Fruit fly (Drosophila melanogaster) whole organism, embryonic: ENCODE results near the gene eIF2Bepsilon.

ENCODE experiments used
- Antp ChIP-seq: fragments of 200-800 bp; sonication (Bioruptor generic); optimal IDR thresholded peaks from 3 replicates; lab custom pipeline; 2016; ENCODE audit warnings: missing biosample characterization, missing genetic modification characterization
- B-H2 ChIP-seq: fragments of 200-800 bp; sonication (Bioruptor generic); optimal IDR thresholded peaks from 2 replicates; lab custom pipeline; 2018; ENCODE audit warnings: missing biosample characterization, mild to moderate bottlenecking, missing genetic modification characterization
- CG1024 ChIP-seq: fragments of 200-800 bp; sonication (Bioruptor generic); IDR thresholded peaks from 2 replicates; pipeline ENCODE4 v1.3.6; 2022; ENCODE audit warnings: missing biosample characterization, missing genetic modification characterization
- CG10543 ChIP-seq: fragments of 200-800 bp; sonication (Bioruptor generic); optimal IDR thresholded peaks from 3 replicates; lab custom pipeline; 2017; ENCODE audit warnings: missing biosample characterization, mild to moderate bottlenecking, missing genetic modification characterization, moderate library complexity
- CG11398 ChIP-seq: fragments of 200-800 bp; sonication (Bioruptor generic); optimal IDR thresholded peaks from 2 replicates; lab custom pipeline; 2016; ENCODE audit warnings: missing biosample characterization, missing genetic modification characterization
- CG11504 ChIP-seq: fragments of 200-800 bp; sonication (Bioruptor generic); optimal IDR thresholded peaks from 3 replicates; lab custom pipeline; 2019; ENCODE audit warnings: missing biosample characterization, mild to moderate bottlenecking, missing genetic modification characterization, moderate library complexity
- CG12659 ChIP-seq: fragments of 200-800 bp; sonication (Bioruptor generic); optimal IDR thresholded peaks from 3 replicates; lab custom pipeline; 2017; ENCODE audit warnings: mild to moderate bottlenecking, missing biosample characterization, missing genetic modification reagents, missing genetic modification characterization
- CG14050 ChIP-seq: fragments of 200-800 bp; sonication (Bioruptor generic); IDR thresholded peaks from 3 replicates; pipeline ENCODE4 v1.3.6; 2022; ENCODE audit warnings: missing biosample characterization, missing genetic modification characterization
- CG14965 ChIP-seq: fragments of 200-800 bp; sonication (Bioruptor generic); optimal IDR thresholded peaks from 2 replicates; lab custom pipeline; 2016; ENCODE audit warnings: missing biosample characterization, missing genetic modification characterization, borderline replicate concordance
- CG18599 ChIP-seq: fragments of 200-800 bp; sonication (Bioruptor generic); optimal IDR thresholded peaks from 3 replicates; lab custom pipeline; 2017; ENCODE audit warnings: missing biosample characterization, missing genetic modification characterization, mild to moderate bottlenecking, moderate library complexity, missing genetic modification reagents
- CG2120 ChIP-seq: fragments of 200-800 bp; sonication (Bioruptor generic); optimal IDR thresholded peaks from 3 replicates; lab custom pipeline; 2016; ENCODE audit warnings: missing biosample characterization, missing genetic modification characterization
- CG2202 ChIP-seq: fragments of 200-800 bp; sonication (Bioruptor generic); optimal IDR thresholded peaks from 2 replicates; lab custom pipeline; 2018; ENCODE audit warnings: missing biosample characterization, mild to moderate bottlenecking, missing genetic modification characterization
- CG3065 ChIP-seq: fragments of 200-800 bp; sonication (Bioruptor generic); optimal IDR thresholded peaks from 2 replicates; lab custom pipeline; 2016; ENCODE audit warnings: missing biosample characterization, missing genetic modification characterization
- CG34224 ChIP-seq: fragments of 200-800 bp; sonication (Bioruptor generic); IDR thresholded peaks from 3 replicates; pipeline ENCODE4 v1.3.6; 2022; ENCODE audit warnings: missing biosample characterization, missing genetic modification characterization; ENCODE audit not compliant: partially characterized antibody
- CG34422 ChIP-seq: fragments of 200-800 bp; sonication (Bioruptor generic); IDR thresholded peaks from 3 replicates; pipeline ENCODE4 v1.3.6; 2022; ENCODE audit warnings: missing biosample characterization, missing genetic modification characterization
- CG3726 ChIP-seq: fragments of 200-800 bp; sonication (Bioruptor generic); IDR thresholded peaks from 3 replicates; pipeline ENCODE4, ENCODE4 v1.3.6; 2022; ENCODE audit warnings: missing biosample characterization, missing genetic modification characterization
- CG4360 ChIP-seq: fragments of 200-800 bp; sonication (Bioruptor generic); IDR thresholded peaks from 2 replicates; pipeline ENCODE4 v1.3.6; 2022; ENCODE audit warnings: missing biosample characterization, missing genetic modification characterization
- CG4404 ChIP-seq: fragments of 200-800 bp; sonication (Bioruptor generic); IDR thresholded peaks from 2 replicates; pipeline ENCODE4 v1.3.6; 2022; ENCODE audit warnings: missing biosample characterization, missing genetic modification characterization
- CG4424 ChIP-seq: fragments of 200-800 bp; sonication (Bioruptor generic); optimal IDR thresholded peaks from 3 replicates; lab custom pipeline; 2016; ENCODE audit warnings: missing biosample characterization, missing genetic modification characterization
- CG7357 ChIP-seq: fragments of 200-800 bp; sonication (Bioruptor generic); IDR thresholded peaks from 3 replicates; pipeline ENCODE4 v1.3.6; 2022; ENCODE audit warnings: missing biosample characterization, missing genetic modification characterization
- CG7745 ChIP-seq: fragments of 200-800 bp; sonication (Bioruptor generic); optimal IDR thresholded peaks from 2 replicates; lab custom pipeline; 2018; ENCODE audit warnings: missing biosample characterization, mild to moderate bottlenecking, missing genetic modification characterization, moderate library complexity
- CG8359 ChIP-seq: fragments of 200-800 bp; sonication (Bioruptor generic); optimal IDR thresholded peaks from 2 replicates; lab custom pipeline; 2017; ENCODE audit warnings: missing biosample characterization, mild to moderate bottlenecking, missing genetic modification characterization, borderline replicate concordance
- CG9932 ChIP-seq: fragments of 200-800 bp; sonication (Bioruptor generic); IDR thresholded peaks from 2 replicates; pipeline ENCODE4 v1.3.6; 2022; ENCODE audit warnings: missing biosample characterization, missing genetic modification characterization
- CHES-1-like ChIP-seq: fragments of 200-800 bp; sonication (Bioruptor generic); optimal IDR thresholded peaks from 2 replicates; lab custom pipeline; 2016; ENCODE audit warnings: missing biosample characterization, missing genetic modification characterization
- Dfd ChIP-seq, 2 experiments: fragments of >200 bp; optimal IDR thresholded peaks; 2 replicates each; lab custom pipeline; 2017; ENCODE audit warnings: missing biosample characterization in 2 of 2, missing genetic modification characterization in 2 of 2
- Hand ChIP-seq: fragments of 200-800 bp; sonication (Bioruptor generic); optimal IDR thresholded peaks from 2 replicates; lab custom pipeline; 2017; ENCODE audit warnings: mild to moderate bottlenecking, missing biosample characterization, missing genetic modification reagents, missing genetic modification characterization
- Hr39 ChIP-seq: fragments of >200 bp; optimal IDR thresholded peaks from 2 replicates; lab custom pipeline; 2017
- Nf-YB ChIP-seq: fragments of 200-800 bp; sonication (Bioruptor generic); optimal IDR thresholded peaks from 3 replicates; lab custom pipeline; 2019; ENCODE audit warnings: missing biosample characterization, mild to moderate bottlenecking, missing genetic modification characterization, moderate library complexity
- Nf-YC ChIP-seq: fragments of 200-800 bp; optimal IDR thresholded peaks from 3 replicates; lab custom pipeline; 2019; ENCODE audit warnings: missing biosample characterization, mild to moderate bottlenecking, missing genetic modification characterization, moderate library complexity
- PHDP ChIP-seq: fragments of 200-800 bp; sonication (Bioruptor generic); optimal IDR thresholded peaks from 3 replicates; lab custom pipeline; 2018; ENCODE audit warnings: missing biosample characterization, mild to moderate bottlenecking, missing genetic modification characterization, moderate library complexity
- Stat92E ChIP-seq, 3 experiments: fragments of >200 bp in 2 of 3; fragments of 200-800 bp in 1 of 3; sonication (Bioruptor generic) in 1 of 3; optimal IDR thresholded peaks; 2 replicates each; lab custom pipeline; 2017 to 2019; ENCODE audit warnings: missing biosample characterization in 3 of 3, missing genetic modification characterization in 3 of 3, mild to moderate bottlenecking in 1 of 3, moderate library complexity in 1 of 3
- Taf1 ChIP-seq: fragments of 200-800 bp; sonication (Bioruptor generic); IDR thresholded peaks from 2 replicates; pipeline ENCODE4 v1.3.6; 2022; ENCODE audit warnings: missing biosample characterization, missing genetic modification characterization
- ara ChIP-seq: fragments of 200-800 bp; sonication (Bioruptor generic); IDR thresholded peaks from 2 replicates; pipeline ENCODE4 v1.3.6; 2022; ENCODE audit warnings: missing biosample characterization, missing genetic modification characterization
- ato ChIP-seq: fragments of 200-800 bp; sonication (Bioruptor generic); IDR thresholded peaks from 2 replicates; pipeline ENCODE4 v1.3.6; 2022; ENCODE audit warnings: missing biosample characterization, missing genetic modification characterization; ENCODE audit not compliant: partially characterized antibody
- bsh ChIP-seq, 2 experiments: fragments of 200-800 bp; sonication (Bioruptor generic); optimal IDR thresholded peaks; 2 replicates each; lab custom pipeline; 2017 to 2018; ENCODE audit warnings: mild to moderate bottlenecking in 2 of 2, missing biosample characterization in 2 of 2, missing genetic modification characterization in 2 of 2, moderate library complexity in 1 of 2
- ci ChIP-seq: fragments of 200-800 bp; sonication (Bioruptor generic); IDR thresholded peaks from 3 replicates; pipeline ENCODE4 v1.3.6; 2022; ENCODE audit warnings: missing biosample characterization, missing genetic modification characterization
- dysf ChIP-seq: fragments of 200-800 bp; sonication (Bioruptor generic); IDR thresholded peaks from 3 replicates; pipeline ENCODE4 v1.3.6; 2022; ENCODE audit warnings: missing biosample characterization, missing genetic modification characterization
- esg ChIP-seq: fragments of 200-800 bp; sonication (Bioruptor generic); conservative IDR thresholded peaks from 2 replicates; pipeline ENCODE4 v1.3.6; 2022; ENCODE audit warnings: missing biosample characterization, missing genetic modification characterization
- fd96Cb ChIP-seq: fragments of 200-800 bp; sonication (Bioruptor generic); optimal IDR thresholded peaks from 2 replicates; lab custom pipeline; 2018; ENCODE audit warnings: missing biosample characterization, mild to moderate bottlenecking, missing genetic modification characterization, moderate library complexity
- fru ChIP-seq: fragments of >200 bp; optimal IDR thresholded peaks from 2 replicates; lab custom pipeline; 2017
- gcm2 ChIP-seq: fragments of 200-800 bp; sonication (Bioruptor generic); optimal IDR thresholded peaks from 2 replicates; lab custom pipeline; 2016; ENCODE audit warnings: missing biosample characterization, missing genetic modification characterization
- inv ChIP-seq: fragments of 200-800 bp; sonication (Bioruptor generic); IDR thresholded peaks from 2 replicates; pipeline ENCODE4 v1.3.6; 2022; ENCODE audit warnings: missing biosample characterization, missing genetic modification characterization; ENCODE audit not compliant: partially characterized antibody
- kah ChIP-seq: fragments of 200-800 bp; sonication (Bioruptor generic); optimal IDR thresholded peaks from 2 replicates; lab custom pipeline; 2018; ENCODE audit warnings: missing biosample characterization, mild to moderate bottlenecking, missing genetic modification characterization
- pan ChIP-seq, 4 experiments: fragments of >200 bp in 3 of 4; fragments of 200-800 bp in 1 of 4; sonication (Bioruptor generic) in 1 of 4; optimal IDR thresholded peaks in 3 of 4; IDR thresholded peaks in 1 of 4; 2 replicates each; pipeline versions ENCODE4 v1.3.6 to Lab custom; 2017 to 2022; ENCODE audit warnings: missing biosample characterization in 2 of 4, missing genetic modification characterization in 2 of 4, mixed read lengths in 1 of 4
- pum ChIP-seq: fragments of 200-800 bp; sonication (Bioruptor generic); optimal IDR thresholded peaks from 2 replicates; lab custom pipeline; 2016; ENCODE audit warnings: missing biosample characterization, missing genetic modification characterization
- sens-2 ChIP-seq: fragments of 200-800 bp; sonication (Bioruptor generic); IDR thresholded peaks from 2 replicates; pipeline ENCODE4 v1.3.6; 2022; ENCODE audit warnings: missing biosample characterization, missing genetic modification characterization
- sima ChIP-seq: fragments of 200-800 bp; sonication (Bioruptor generic); optimal IDR thresholded peaks from 2 replicates; lab custom pipeline; 2016; ENCODE audit warnings: missing biosample characterization, missing genetic modification characterization
- tin ChIP-seq: fragments of 200-800 bp; sonication (Bioruptor generic); optimal IDR thresholded peaks from 3 replicates; lab custom pipeline; 2016; ENCODE audit warnings: missing biosample characterization, missing genetic modification characterization
- unc-4 ChIP-seq: fragments of 200-800 bp; sonication (Bioruptor generic); IDR thresholded peaks from 2 replicates; pipeline ENCODE4 v1.3.6; 2022; ENCODE audit warnings: missing biosample characterization, missing genetic modification characterization; ENCODE audit not compliant: partially characterized antibody

Gene eIF2Bepsilon

DNA sequence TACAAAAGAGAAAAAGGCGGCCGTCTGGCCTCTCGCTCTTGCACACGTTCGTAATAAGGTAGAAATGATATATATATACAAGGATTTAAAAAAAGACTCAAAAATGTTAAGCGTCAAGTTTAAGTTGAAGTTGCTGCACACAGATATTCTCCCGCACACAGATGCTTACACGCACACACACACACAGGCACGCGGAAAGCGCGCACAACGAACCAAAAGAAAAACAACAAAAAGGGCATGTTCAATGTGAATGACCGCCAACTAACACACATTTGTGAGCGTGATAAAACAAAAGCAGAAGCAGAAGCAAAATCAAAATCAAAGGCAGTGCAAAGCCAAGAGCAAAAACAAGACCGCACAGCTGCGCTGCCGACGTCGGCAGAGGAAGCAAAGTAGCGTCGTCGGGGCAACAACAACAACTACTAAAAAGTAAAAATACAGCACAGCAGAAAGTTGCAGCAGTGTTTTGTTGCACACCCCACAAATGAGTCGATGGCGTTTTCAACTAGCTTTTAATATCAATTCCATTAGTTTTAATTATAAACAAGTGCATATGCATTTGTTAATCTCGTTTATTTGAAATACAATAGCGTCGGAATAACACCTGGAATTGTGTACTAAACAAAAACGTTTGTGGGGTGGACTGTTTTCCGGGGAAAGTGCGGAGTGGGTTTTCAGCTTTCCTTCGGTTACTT lies 24.7 kb upstream of the eIF2Bepsilon start (continued):
- TF ChIP-seq Stat92E (GFP tag; optimal IDR thresholded peaks at IDR 0.05; lab: Kevin White, UChicago): peak in 1 of 3 experiments; percentile 96
- TF ChIP-seq CG4404 (GFP tag; lab: Robert Waterston, UW): peak; percentile 94
- peak; percentile 82 for TF ChIP-seq CG2120 (GFP tag; lab: Kevin White, UChicago)
- TF ChIP-seq pan (optimal IDR thresholded peaks at IDR 0.05; lab: Kevin White, UChicago): no peak
- TF ChIP-seq pan (GFP tag; optimal IDR thresholded peaks at IDR 0.05 in 1 of 2, IDR thresholded peaks at IDR 0.05 in 1 of 2): peak in 1 of 2 experiments; percentile 97
- TF ChIP-seq unc-4 (GFP tag; lab: Robert Waterston, UW): no peak
- TF ChIP-seq inv (GFP tag; lab: Robert Waterston, UW): no peak
- peak; percentile 96 for TF ChIP-seq CG11504
- TF ChIP-seq PHDP (tag; lab: Kevin White, UChicago): peak; percentile 96
- TF ChIP-seq pum (GFP tag; lab: Kevin White, UChicago): peak; percentile 95
- TF ChIP-seq CG10543 (GFP tag; lab: Kevin White, UChicago): peak; percentile 57
- TF ChIP-seq fru (lab: Kevin White, UChicago): no peak
- peak; percentile 97 to 99 for TF ChIP-seq bsh (GFP tag; optimal IDR thresholded peaks at IDR 0.05; lab: Kevin White, UChicago)
- peak; percentile 54; the same call in 1 of the 2 replicates for TF ChIP-seq Taf1 (GFP tag; lab: Robert Waterston, UW)
- TF ChIP-seq CG3726: peak; percentile 95
- TF ChIP-seq Hand (GFP tag; lab: Kevin White, UChicago): peak; percentile 79
- TF ChIP-seq Hr39 (lab: Kevin White, UChicago): no peak
- peak; percentile 96 for TF ChIP-seq tin (GFP tag; lab: Kevin White, UChicago)
- peak; percentile 90 for TF ChIP-seq kah
- no peak for TF ChIP-seq ato (GFP tag; lab: Robert Waterston, UW)
- peak; percentile 94 for TF ChIP-seq gcm2 (GFP tag; lab: Kevin White, UChicago)
- peak; percentile 92 for TF ChIP-seq CG14050
- TF ChIP-seq Antp: peak; percentile 95
- peak; percentile 98 for TF ChIP-seq fd96Cb
- peak; percentile 85 for TF ChIP-seq CG3065 (GFP tag; lab: Kevin White, UChicago)
- peak; percentile 87 for TF ChIP-seq Nf-YB
- TF ChIP-seq CG7745 (tag; lab: Kevin White, UChicago): peak; percentile 89
- TF ChIP-seq Dfd (GFP tag; optimal IDR thresholded peaks at IDR 0.05; lab: Kevin White, UChicago): no peak
- TF ChIP-seq CHES-1-like (GFP tag; lab: Kevin White, UChicago): peak; percentile 91
- TF ChIP-seq B-H2: peak; percentile 59
- peak; percentile 94 for TF ChIP-seq CG34422
- TF ChIP-seq CG8359: peak; percentile 93
- TF ChIP-seq CG4360 (GFP tag; lab: Robert Waterston, UW): peak; percentile 74
- peak; percentile 94 for TF ChIP-seq CG18599
- peak; percentile 96 for TF ChIP-seq CG12659
- TF ChIP-seq ara (GFP tag; lab: Robert Waterston, UW): peak; percentile 98
- TF ChIP-seq Nf-YC (tag; lab: Kevin White, UChicago): peak; percentile 63
- TF ChIP-seq sens-2 (GFP tag; lab: Robert Waterston, UW): peak; percentile 97
- TF ChIP-seq CG1024 (GFP tag; lab: Robert Waterston, UW): peak; percentile 95
- TF ChIP-seq ci (GFP tag; lab: Robert Waterston, UW): peak; percentile 99
- TF ChIP-seq CG7357 (GFP tag; lab: Robert Waterston, UW): peak; percentile 85
- peak; percentile 50 for TF ChIP-seq sima (GFP tag; lab: Kevin White, UChicago)
- peak; percentile 77 for TF ChIP-seq CG14965 (GFP tag; lab: Kevin White, UChicago)
- no peak for TF ChIP-seq CG34224
- peak; percentile 59 for TF ChIP-seq CG9932 (GFP tag; lab: Robert Waterston, UW)
- TF ChIP-seq CG2202 (tag; lab: Kevin White, UChicago): peak; percentile 98
- peak; percentile 92 for TF ChIP-seq CG11398 (GFP tag; lab: Kevin White, UChicago)
- peak; percentile 92 for TF ChIP-seq dysf (GFP tag; lab: Robert Waterston, UW)
- TF ChIP-seq CG4424 (GFP tag; lab: Kevin White, UChicago): peak; percentile 98
- peak; percentile 91 for TF ChIP-seq esg
